Worm (Caenorhabditis elegans) whole organism, early embryonic: ENCODE measurements around the gene smim-14.

Experiments used
- B0310.2 ChIP-seq: sonication (generic microtip); optimal IDR thresholded peaks from 2 replicates; lab custom pipeline; 2016; ENCODE audit warnings: mild to moderate bottlenecking, missing genetic modification characterization, missing compliant biosample characterization
- F13C5.2 ChIP-seq: sonication (generic microtip); optimal IDR thresholded peaks from 2 replicates; lab custom pipeline; 2017; ENCODE audit warnings: mild to moderate bottlenecking, missing genetic modification characterization, inconsistent platforms, missing compliant biosample characterization
- aly-1 ChIP-seq: sonication (generic microtip); optimal IDR thresholded peaks from 2 replicates; lab custom pipeline; 2016; ENCODE audit warnings: missing genetic modification characterization, missing compliant biosample characterization
- ama-1 ChIP-seq: fragments of 150-350 bp; optimal IDR thresholded peaks from 2 replicates; lab custom pipeline; 2014
- ceh-13 ChIP-seq: fragments of 200-800 bp; sonication (Bioruptor generic); optimal IDR thresholded peaks from 2 replicates; lab custom pipeline; 2018; ENCODE audit warnings: mild to moderate bottlenecking, missing genetic modification characterization, missing compliant biosample characterization
- ceh-36 ChIP-seq: sonication (generic microtip); optimal IDR thresholded peaks from 2 replicates; lab custom pipeline; 2016; ENCODE audit warnings: missing genetic modification characterization, inconsistent platforms, missing compliant biosample characterization
- ets-7 ChIP-seq: sonication (generic microtip); optimal IDR thresholded peaks from 2 replicates; lab custom pipeline; 2016; ENCODE audit warnings: missing genotype, missing genetic modification characterization, missing compliant biosample characterization
- flt-1 ChIP-seq: fragments of 200-800 bp; sonication (Bioruptor generic); IDR thresholded peaks from 2 replicates; pipeline ENCODE4 v1.3.6; 2022; ENCODE audit warnings: missing genetic modification characterization, missing compliant biosample characterization
- hmbx-1 ChIP-seq: sonication (generic microtip); optimal IDR thresholded peaks from 2 replicates; lab custom pipeline; 2016; ENCODE audit warnings: mild to moderate bottlenecking, missing genetic modification characterization, missing compliant biosample characterization
- hmg-4 ChIP-seq: fragments of 200-800 bp; sonication (Bioruptor generic); optimal IDR thresholded peaks from 2 replicates; lab custom pipeline; 2018; ENCODE audit warnings: mild to moderate bottlenecking, missing genetic modification characterization, missing compliant biosample characterization
- hnd-1 ChIP-seq: sonication (generic microtip); optimal IDR thresholded peaks from 2 replicates; lab custom pipeline; 2016; ENCODE audit warnings: missing genetic modification characterization, missing compliant biosample characterization
- pes-1 ChIP-seq: fragments of 200-800 bp; sonication (Bioruptor generic); IDR thresholded peaks from 2 replicates; pipeline ENCODE4 v1.3.6; 2022; ENCODE audit warnings: missing genetic modification reagents, missing genetic modification characterization, missing compliant biosample characterization
- scrt-1 ChIP-seq: fragments of 200-800 bp; sonication (Bioruptor generic); IDR thresholded peaks from 2 replicates; pipeline ENCODE4 v1.3.6; 2022; ENCODE audit warnings: missing genetic modification characterization, missing compliant biosample characterization
- sea-1 ChIP-seq: fragments of 200-800 bp; sonication (Bioruptor generic); conservative IDR thresholded peaks from 2 replicates; pipeline ENCODE4 v1.3.6; 2022; ENCODE audit warnings: missing genetic modification characterization, missing compliant biosample characterization
- tbx-11 ChIP-seq: fragments of 200-800 bp; sonication (Bioruptor generic); IDR thresholded peaks from 2 replicates; pipeline ENCODE4 v1.3.6; 2022; ENCODE audit warnings: missing genetic modification characterization, missing compliant biosample characterization
- tbx-37 ChIP-seq: fragments of 200-800 bp; sonication (Bioruptor generic); conservative IDR thresholded peaks from 2 replicates; pipeline ENCODE4 v1.3.6; 2022; ENCODE audit warnings: missing genetic modification reagents, missing genetic modification characterization, missing compliant biosample characterization
- tra-4 ChIP-seq: sonication (generic microtip); optimal IDR thresholded peaks from 2 replicates; lab custom pipeline; 2017; ENCODE audit warnings: missing genetic modification characterization, missing compliant biosample characterization

smim-14 gene

DNA sequence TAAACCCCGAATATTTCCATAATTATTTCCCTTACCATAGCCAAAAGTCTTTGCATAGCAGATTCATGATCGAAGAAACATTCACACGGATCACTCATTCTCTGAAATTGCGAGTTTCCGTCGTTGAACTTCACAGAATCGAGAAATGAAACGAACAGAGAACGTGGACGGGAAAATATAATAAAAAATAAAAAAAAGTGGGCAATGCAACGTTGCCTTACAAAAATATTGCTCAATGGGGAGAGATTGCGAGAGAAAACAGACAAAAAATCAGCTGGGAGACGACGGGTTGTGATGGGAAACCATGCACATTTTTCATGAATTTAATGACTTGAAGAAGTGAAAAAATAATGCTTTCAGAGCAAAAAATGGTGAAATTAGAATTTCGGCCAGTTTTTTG, at the start of gene smim-14:
smim-14 (minus strand) TSS at position 101 of the 400 bp plus-strand sequence.
- TF ChIP-seq scrt-1 (no peak), ets-7 (tag; lab: Kevin White, UChicago) (no peak), ceh-13 (GFP tag; lab: Kevin White, UChicago) (no peak), tbx-37 (no peak), hnd-1 (no peak), hmbx-1 (tag; lab: Kevin White, UChicago) (no peak), hmg-4 (GFP tag; lab: Kevin White, UChicago) (no peak), ceh-36 (tag; lab: Kevin White, UChicago) (no peak), flt-1 (GFP tag; lab: Robert Waterston, UW) (no peak), F13C5.2 (tag; lab: Kevin White, UChicago) (no peak), ama-1 (lab: Kevin White, UChicago) (no peak)

DNA sequence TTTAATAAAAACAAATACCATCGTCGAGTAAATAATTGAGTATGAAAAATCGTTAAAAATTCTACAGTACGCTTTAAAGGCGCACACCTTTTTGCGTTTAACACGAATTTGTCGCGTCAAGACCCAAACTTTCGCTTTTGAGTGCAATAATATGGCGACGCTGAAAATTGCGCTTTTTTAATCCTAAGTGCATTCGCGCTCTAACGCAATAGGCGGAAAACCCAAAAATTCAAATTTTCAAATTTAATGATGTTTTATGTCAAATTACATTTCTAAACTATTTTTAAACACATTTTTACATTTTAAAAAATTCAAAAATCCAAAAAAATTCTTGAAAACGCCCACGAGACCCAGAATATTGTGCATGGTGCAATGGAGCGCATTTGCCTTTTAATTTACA, 42.3 kb upstream of the smim-14 start:
- TF ChIP-seq ceh-36 (tag; lab: Kevin White, UChicago) (no peak), tbx-37 (no peak), ceh-13 (GFP tag; lab: Kevin White, UChicago) (no peak), hmg-4 (GFP tag; lab: Kevin White, UChicago) (no peak), aly-1 (tag; lab: Kevin White, UChicago) (no peak), sea-1 (GFP tag; lab: Robert Waterston, UW) (no peak)

DNA sequence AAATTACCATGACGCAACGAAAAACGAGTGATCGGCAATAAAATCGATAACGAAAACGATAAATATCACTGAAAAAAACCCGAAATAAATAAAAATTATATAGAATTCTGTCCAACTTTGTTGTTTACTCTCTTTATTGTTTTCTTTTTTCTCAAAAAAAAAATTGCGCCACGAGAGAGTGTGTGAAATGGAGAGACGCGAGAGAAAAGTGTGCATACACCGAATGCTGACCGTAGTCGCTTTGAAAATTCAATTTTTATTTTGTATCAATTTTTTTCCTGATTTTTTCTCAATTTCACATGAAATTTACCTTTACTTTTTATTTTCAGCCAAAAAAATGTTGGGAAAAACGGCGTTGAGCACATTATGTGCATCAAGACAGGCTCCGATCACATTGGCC, 40.4 kb upstream of the smim-14 start, which contains the start of the genes M01F1.4 and mrpl-35:
M01F1.4 (minus strand) TSS at position 126 of the 400 bp plus-strand sequence.
mrpl-35 (plus strand) TSS at position 330 of the 400 bp plus-strand sequence.
- TF ChIP-seq B0310.2 (tag; lab: Kevin White, UChicago) = no peak
- no peak for TF ChIP-seq sea-1 (GFP tag; lab: Robert Waterston, UW)
- no peak for TF ChIP-seq hnd-1
- no peak for TF ChIP-seq ceh-13 (GFP tag; lab: Kevin White, UChicago)
- TF ChIP-seq hmbx-1 (tag; lab: Kevin White, UChicago) = no peak
- TF ChIP-seq aly-1 (tag; lab: Kevin White, UChicago) = no peak
- no peak for TF ChIP-seq F13C5.2 (tag; lab: Kevin White, UChicago)
- no peak for TF ChIP-seq tra-4 (tag; lab: Kevin White, UChicago)
- no peak for TF ChIP-seq hmg-4 (GFP tag; lab: Kevin White, UChicago)
- TF ChIP-seq scrt-1 = no peak
- TF ChIP-seq tbx-37 = no peak

DNA sequence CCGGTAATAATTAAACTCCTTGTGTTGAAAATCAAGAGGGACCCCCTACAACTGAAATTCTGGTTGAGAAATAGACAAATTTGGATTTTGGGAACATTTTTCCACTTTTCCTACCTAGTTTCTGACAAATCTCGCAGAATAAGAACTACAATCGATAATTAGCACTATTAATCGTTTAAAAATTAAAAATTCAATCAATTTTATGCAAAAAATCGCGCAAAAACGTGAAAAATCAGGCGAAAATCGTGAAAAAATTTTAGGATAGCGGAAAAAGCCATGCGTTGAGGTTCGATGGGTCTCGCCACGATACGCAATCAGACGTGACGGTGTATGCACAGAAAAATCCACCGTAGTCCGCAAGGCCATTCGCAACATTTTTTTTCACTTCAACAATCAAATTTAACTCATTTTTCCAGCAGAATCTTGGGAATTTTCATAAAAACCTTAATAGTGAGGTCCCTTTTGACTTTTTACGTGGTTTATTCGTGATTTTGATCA, 35.6 kb upstream of the smim-14 start, which contains the start of gene lias-1:
lias-1 (minus strand) TSS at position 51 of the 498 bp plus-strand sequence.
- TF ChIP-seq ets-7 (tag; lab: Kevin White, UChicago) (no peak), hmbx-1 (tag; lab: Kevin White, UChicago) (no peak), aly-1 (tag; lab: Kevin White, UChicago) (peak; percentile 35), ceh-13 (GFP tag; lab: Kevin White, UChicago) (no peak), sea-1 (GFP tag; lab: Robert Waterston, UW) (no peak), hmg-4 (GFP tag; lab: Kevin White, UChicago) (peak; percentile 15), tbx-11 (GFP tag; lab: Robert Waterston, UW) (no peak), ceh-36 (tag; lab: Kevin White, UChicago) (no peak), hnd-1 (no peak), scrt-1 (no peak), B0310.2 (tag; lab: Kevin White, UChicago) (no peak), pes-1 (GFP tag; lab: Robert Waterston, UW) (0 out of 2 replicates have a peak, but pooled peaks have one; percentile 50), F13C5.2 (tag; lab: Kevin White, UChicago) (peak; percentile 85), ama-1 (lab: Kevin White, UChicago) (no peak)

DNA sequence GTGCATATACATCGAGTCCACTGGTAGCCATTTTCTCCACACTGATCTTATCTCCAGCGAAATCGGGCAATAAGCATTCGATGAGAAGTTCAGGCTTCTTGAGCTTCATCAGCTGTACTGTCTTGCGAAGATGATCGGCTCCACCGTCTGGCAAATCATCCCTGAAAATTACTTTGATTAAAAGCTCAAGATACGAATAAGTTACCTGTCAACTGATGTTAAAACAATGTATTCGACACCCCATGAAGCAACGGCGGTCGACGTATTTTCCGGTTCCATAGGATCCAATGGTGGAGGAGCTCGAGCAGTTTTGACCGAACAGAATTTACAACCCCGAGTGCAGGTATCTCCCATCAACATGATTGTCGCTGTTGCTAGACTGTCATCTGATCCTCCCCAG, 34.7 kb upstream of the smim-14 start:
- TF ChIP-seq pes-1 (GFP tag; lab: Robert Waterston, UW) = no peak
- TF ChIP-seq B0310.2 (tag; lab: Kevin White, UChicago) = no peak
- no peak for TF ChIP-seq tbx-37
- no peak for TF ChIP-seq ceh-13 (GFP tag; lab: Kevin White, UChicago)
- TF ChIP-seq F13C5.2 (tag; lab: Kevin White, UChicago) = no peak

DNA sequence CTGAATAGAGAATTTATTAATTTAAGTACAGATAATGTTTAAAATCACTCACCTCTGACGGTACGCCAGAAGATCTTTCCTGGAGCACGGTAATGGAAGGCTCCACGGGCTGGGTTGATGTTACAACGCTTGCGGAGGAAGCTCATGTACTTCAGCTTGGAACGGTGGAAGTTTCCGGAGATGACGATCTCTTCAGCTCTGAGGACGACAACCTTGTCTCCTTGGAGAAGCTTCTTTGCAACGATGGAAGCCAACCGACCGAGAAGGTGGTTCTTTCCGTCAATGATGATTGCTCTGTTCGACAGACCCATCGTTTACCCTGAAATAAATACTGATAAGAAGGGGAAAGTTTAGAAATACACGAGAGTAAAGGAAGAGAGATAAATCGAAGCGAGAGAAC, 33.7 kb upstream of the smim-14 start, which contains the start of gene rpl-16:
rpl-16 (minus strand) TSS at position 319 of the 400 bp plus-strand sequence.
- TF ChIP-seq ama-1 (lab: Kevin White, UChicago) (no peak), sea-1 (GFP tag; lab: Robert Waterston, UW) (no peak), tbx-11 (GFP tag; lab: Robert Waterston, UW) (no peak), tbx-37 (no peak), ceh-36 (tag; lab: Kevin White, UChicago) (no peak), scrt-1 (no peak), flt-1 (GFP tag; lab: Robert Waterston, UW) (no peak), hnd-1 (no peak)

DNA sequence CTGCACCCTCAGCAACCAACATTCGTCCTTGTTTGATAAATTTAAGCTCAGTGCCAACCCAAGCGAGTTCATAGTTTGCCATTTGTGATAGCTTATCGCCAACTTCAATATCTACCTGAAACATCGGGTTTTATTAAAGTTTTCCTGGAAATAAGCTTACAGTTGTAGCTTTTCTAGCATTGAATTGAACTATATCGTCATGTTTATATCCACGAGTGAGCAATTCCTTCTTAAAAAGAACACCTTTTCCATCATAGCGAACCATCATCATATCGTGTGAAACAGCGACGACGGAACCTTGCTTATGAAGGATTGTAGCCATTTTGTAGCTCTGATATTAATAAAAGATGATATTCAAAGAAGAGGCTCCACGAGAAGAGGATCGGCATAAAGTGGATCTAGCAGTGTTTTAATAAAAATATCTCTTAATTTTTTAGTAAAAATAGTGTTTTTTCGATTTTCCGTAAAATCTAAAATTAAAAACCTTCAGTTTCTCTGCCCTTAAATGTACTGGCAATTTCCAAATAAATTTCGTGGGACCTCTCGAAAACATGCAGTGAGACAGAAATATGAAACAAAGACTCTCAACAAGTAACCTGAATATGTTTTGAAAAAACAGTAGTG, 32.8 kb upstream of the smim-14 start, which contains the start of gene M01F1.8:
M01F1.8 (minus strand) TSS at position 335 of the 624 bp plus-strand sequence.
- TF ChIP-seq hmbx-1 (tag; lab: Kevin White, UChicago) (no peak), ama-1 (lab: Kevin White, UChicago) (peak; percentile 53)

DNA sequence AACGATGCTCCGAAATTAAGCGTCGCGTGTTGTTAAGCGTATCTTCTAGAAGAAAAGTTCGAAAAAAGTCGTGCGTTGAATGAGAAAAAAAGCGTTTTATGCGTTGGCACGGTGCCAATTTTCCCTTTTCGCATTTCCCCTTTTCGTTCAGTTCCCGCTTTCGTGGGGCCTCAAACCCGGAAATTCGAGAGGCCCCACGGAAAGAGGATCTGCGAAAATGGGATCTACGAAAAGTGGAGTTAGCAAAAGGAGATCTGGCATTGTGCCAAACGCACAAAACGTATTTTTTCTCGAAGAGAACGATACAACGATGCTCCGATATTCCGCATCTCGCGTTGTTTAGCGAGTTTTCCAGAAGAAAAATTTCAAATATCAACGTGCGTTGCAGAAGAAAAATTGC, 30.3 kb upstream of the smim-14 start:
- TF ChIP-seq scrt-1 (peak; percentile 81), tra-4 (tag; lab: Kevin White, UChicago) (peak; percentile 97), hmbx-1 (tag; lab: Kevin White, UChicago) (peak; percentile 80), ceh-36 (tag; lab: Kevin White, UChicago) (peak; percentile 87), sea-1 (GFP tag; lab: Robert Waterston, UW) (peak; percentile 94), ceh-13 (GFP tag; lab: Kevin White, UChicago) (peak; percentile 96), hmg-4 (GFP tag; lab: Kevin White, UChicago) (peak; percentile 97), pes-1 (GFP tag; lab: Robert Waterston, UW) (peak; percentile 97), ets-7 (tag; lab: Kevin White, UChicago) (peak; percentile 99), tbx-11 (GFP tag; lab: Robert Waterston, UW) (peak; percentile 93), B0310.2 (tag; lab: Kevin White, UChicago) (peak; percentile 97), ama-1 (lab: Kevin White, UChicago) (no peak), tbx-37 (peak; percentile 93), aly-1 (tag; lab: Kevin White, UChicago) (peak; percentile 98), flt-1 (GFP tag; lab: Robert Waterston, UW) (peak; percentile 78), F13C5.2 (tag; lab: Kevin White, UChicago) (peak; percentile 88), hnd-1 (peak; percentile 94)
